Fruit fly (Drosophila melanogaster) whole organism, prepupa: ENCODE results near the gene CG11698.

Source experiments
- CG15336 ChIP-seq: fragments of 200-800 bp; sonication (Bioruptor generic); IDR thresholded peaks from 2 replicates; pipeline ENCODE4 v1.3.6; 2022; ENCODE audit warnings: missing biosample characterization, missing genetic modification characterization
- CG3919 ChIP-seq: fragments of 200-800 bp; sonication (Bioruptor generic); optimal IDR thresholded peaks from 3 replicates; lab custom pipeline; 2016; ENCODE audit warnings: missing biosample characterization, missing genetic modification characterization
- CG6854 ChIP-seq: fragments of 200-800 bp; sonication (Bioruptor generic); optimal IDR thresholded peaks from 2 replicates; lab custom pipeline; 2017; ENCODE audit warnings: missing biosample characterization, mild to moderate bottlenecking, missing genetic modification characterization
- Hr38 ChIP-seq: sonication (Bioruptor generic); optimal IDR thresholded peaks from 2 replicates; lab custom pipeline; 2016; ENCODE audit warnings: missing biosample characterization, missing genetic modification characterization
- Hr39 ChIP-seq: fragments of 200-800 bp; sonication (Bioruptor generic); optimal IDR thresholded peaks from 2 replicates; lab custom pipeline; 2016; ENCODE audit warnings: missing biosample characterization, missing genetic modification characterization
- Lpt ChIP-seq: fragments of 200-800 bp; sonication (Bioruptor generic); optimal IDR thresholded peaks from 3 replicates; lab custom pipeline; 2016; ENCODE audit warnings: missing biosample characterization, missing genetic modification characterization
- dsx ChIP-seq: fragments of 200-800 bp; optimal IDR thresholded peaks from 3 replicates; lab custom pipeline; 2019; ENCODE audit warnings: missing biosample characterization, mild to moderate bottlenecking, missing genetic modification characterization, moderate library complexity; ENCODE audit not compliant: poor library complexity, severe bottlenecking
- fd85E ChIP-seq: fragments of 200-800 bp; sonication (Bioruptor generic); optimal IDR thresholded peaks from 3 replicates; lab custom pipeline; 2016; ENCODE audit warnings: missing biosample characterization, missing genetic modification characterization

DNA sequence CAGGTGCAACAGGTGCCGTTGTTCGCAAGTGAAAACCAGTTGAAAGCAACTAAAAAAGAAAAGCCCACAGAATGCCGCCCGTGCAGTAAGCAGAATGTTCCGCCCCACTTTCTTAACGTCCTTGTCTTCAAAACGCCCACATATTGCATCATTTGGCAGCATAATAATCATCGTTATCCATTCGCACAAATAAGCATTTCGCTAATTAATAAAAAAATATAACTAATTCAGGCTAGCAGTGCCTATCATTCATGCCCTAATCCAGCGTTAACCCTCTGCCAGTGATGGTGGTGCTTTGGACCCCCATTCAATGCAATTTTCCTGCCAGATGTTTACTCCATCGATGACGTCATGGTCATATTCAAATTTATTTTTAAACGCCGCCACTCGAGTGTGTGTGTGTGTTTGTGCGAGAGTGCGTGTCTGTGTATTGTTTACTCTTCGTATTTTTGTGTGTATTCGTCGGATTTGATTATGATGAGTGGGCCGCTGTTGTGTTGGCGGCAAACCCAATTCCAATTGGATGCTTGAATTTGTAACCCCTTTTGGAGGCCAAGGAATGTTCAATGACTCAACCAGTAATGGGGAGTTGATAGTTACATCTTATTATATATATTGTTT, 45.5 kb downstream of the CG11698 start:
- TF ChIP-seq Hr38 (GFP tag; lab: Kevin White, UChicago) (no peak), Hr39 (GFP tag; lab: Kevin White, UChicago) (no peak), Lpt (GFP tag; lab: Kevin White, UChicago) (no peak), CG15336 (GFP tag; lab: Robert Waterston, UW) (no peak), CG3919 (no peak), CG6854 (GFP tag; lab: Kevin White, UChicago) (no peak), fd85E (no peak), dsx (GFP tag; lab: Kevin White, UChicago) (no peak)
